Worm (Caenorhabditis elegans): ENCODE measurements around the gene Y22D7AL.1.

Gene Y22D7AL.1

ce11 chrIII:1621330-1621729 lies 31.0 kb upstream of the Y22D7AL.1 start:
- no peak for TF ChIP-seq tbx-11 (GFP tag; IDR thresholded peaks at IDR 0.05)
- TF ChIP-seq ama-1 (optimal IDR thresholded peaks at IDR 0.05): no peak
- TF ChIP-seq hmbx-1 (tag; optimal IDR thresholded peaks at IDR 0.05): no peak
- no peak for TF ChIP-seq ets-7 (tag; optimal IDR thresholded peaks at IDR 0.05)
- no peak for TF ChIP-seq aly-1 (tag; optimal IDR thresholded peaks at IDR 0.05)
- no peak for TF ChIP-seq tra-4 (tag; optimal IDR thresholded peaks at IDR 0.05)
- no peak for TF ChIP-seq ceh-13 (GFP tag; optimal IDR thresholded peaks at IDR 0.05)
- no peak for TF ChIP-seq flt-1 (GFP tag; IDR thresholded peaks at IDR 0.05)
- no peak for TF ChIP-seq scrt-1 (GFP tag; IDR thresholded peaks at IDR 0.05)
- no peak for TF ChIP-seq hnd-1 (tag; optimal IDR thresholded peaks at IDR 0.05)

- TF ChIP-seq ceh-36 (tag; optimal IDR thresholded peaks at IDR 0.05) (no peak), aly-1 (tag; optimal IDR thresholded peaks at IDR 0.05) (no peak)
These were observed 30.0 kb upstream of the Y22D7AL.1 start for ce11 chrIII:1622329-1622728.

ce11 chrIII:1625660-1626275 lies 26.5 kb upstream of the Y22D7AL.1 start:
- TF ChIP-seq ama-1 (optimal IDR thresholded peaks at IDR 0.05) (no peak), hmg-4 (GFP tag; optimal IDR thresholded peaks at IDR 0.05) (no peak), sea-1 (GFP tag; conservative IDR thresholded peaks at IDR 0.05) (no peak), B0310.2 (tag; optimal IDR thresholded peaks at IDR 0.05) (no peak), tbx-37 (GFP tag; conservative IDR thresholded peaks at IDR 0.05) (no peak), flt-1 (GFP tag; IDR thresholded peaks at IDR 0.05) (no peak), tra-4 (tag; optimal IDR thresholded peaks at IDR 0.05) (no peak), hnd-1 (tag; optimal IDR thresholded peaks at IDR 0.05) (no peak), aly-1 (tag; optimal IDR thresholded peaks at IDR 0.05) (no peak), pes-1 (GFP tag; IDR thresholded peaks at IDR 0.05) (no peak)

- TF ChIP-seq tbx-11 (GFP tag; IDR thresholded peaks at IDR 0.05) (no peak), hmbx-1 (tag; optimal IDR thresholded peaks at IDR 0.05) (no peak), scrt-1 (GFP tag; IDR thresholded peaks at IDR 0.05) (no peak), ets-7 (tag; optimal IDR thresholded peaks at IDR 0.05) (no peak), hnd-1 (tag; optimal IDR thresholded peaks at IDR 0.05) (no peak), ama-1 (optimal IDR thresholded peaks at IDR 0.05) (no peak), hmg-4 (GFP tag; optimal IDR thresholded peaks at IDR 0.05) (no peak), tbx-37 (GFP tag; conservative IDR thresholded peaks at IDR 0.05) (no peak)
These were observed 25.8 kb upstream of the Y22D7AL.1 start, which contains the start of gene Y22D7AL.4 for ce11 chrIII:1626524-1626923. Y22D7AL.4 (plus strand) TSS chrIII:1626632.

- TF ChIP-seq hmbx-1 (tag; optimal IDR thresholded peaks at IDR 0.05) (no peak), aly-1 (tag; optimal IDR thresholded peaks at IDR 0.05) (no peak), hnd-1 (tag; optimal IDR thresholded peaks at IDR 0.05) (no peak), pes-1 (GFP tag; IDR thresholded peaks at IDR 0.05) (no peak), tbx-11 (GFP tag; IDR thresholded peaks at IDR 0.05) (no peak), F13C5.2 (tag; optimal IDR thresholded peaks at IDR 0.05) (no peak), B0310.2 (tag; optimal IDR thresholded peaks at IDR 0.05) (no peak), ets-7 (tag; optimal IDR thresholded peaks at IDR 0.05) (no peak), hmg-4 (GFP tag; optimal IDR thresholded peaks at IDR 0.05) (no peak), ceh-36 (tag; optimal IDR thresholded peaks at IDR 0.05) (no peak), ama-1 (optimal IDR thresholded peaks at IDR 0.05) (no peak), flt-1 (GFP tag; IDR thresholded peaks at IDR 0.05) (no peak), scrt-1 (GFP tag; IDR thresholded peaks at IDR 0.05) (no peak), ceh-13 (GFP tag; optimal IDR thresholded peaks at IDR 0.05) (no peak), tbx-37 (GFP tag; conservative IDR thresholded peaks at IDR 0.05) (no peak), sea-1 (GFP tag; conservative IDR thresholded peaks at IDR 0.05) (no peak), tra-4 (tag; optimal IDR thresholded peaks at IDR 0.05) (no peak)
These were observed 18.0 kb upstream of the Y22D7AL.1 start, which contains the start of gene Y22D7AL.11 for ce11 chrIII:1634270-1634669. Y22D7AL.11 (minus strand) TSS chrIII:1634370.

ce11 chrIII:1638345-1638744 lies 13.9 kb upstream of the Y22D7AL.1 start:
- no peak for TF ChIP-seq sea-1 (GFP tag; conservative IDR thresholded peaks at IDR 0.05)
- no peak for TF ChIP-seq ets-7 (tag; optimal IDR thresholded peaks at IDR 0.05)

- TF ChIP-seq sea-1 (GFP tag; conservative IDR thresholded peaks at IDR 0.05): no peak
- TF ChIP-seq hmg-4 (GFP tag; optimal IDR thresholded peaks at IDR 0.05): no peak
- no peak for TF ChIP-seq tbx-11 (GFP tag; IDR thresholded peaks at IDR 0.05)
- TF ChIP-seq tbx-37 (GFP tag; conservative IDR thresholded peaks at IDR 0.05): no peak
- TF ChIP-seq tra-4 (tag; optimal IDR thresholded peaks at IDR 0.05): no peak
- no peak for TF ChIP-seq B0310.2 (tag; optimal IDR thresholded peaks at IDR 0.05)
- no peak for TF ChIP-seq ama-1 (optimal IDR thresholded peaks at IDR 0.05)
- TF ChIP-seq aly-1 (tag; optimal IDR thresholded peaks at IDR 0.05): no peak
These were observed 11.1 kb upstream of the Y22D7AL.1 start, which contains the start of gene Y22D7AL.3 for ce11 chrIII:1641163-1641562. Y22D7AL.3 (plus strand) TSS chrIII:1641463.

- TF ChIP-seq tbx-11 (GFP tag; IDR thresholded peaks at IDR 0.05) (no peak), sea-1 (GFP tag; conservative IDR thresholded peaks at IDR 0.05) (no peak), ama-1 (optimal IDR thresholded peaks at IDR 0.05) (no peak), flt-1 (GFP tag; IDR thresholded peaks at IDR 0.05) (no peak), tra-4 (tag; optimal IDR thresholded peaks at IDR 0.05) (no peak), scrt-1 (GFP tag; IDR thresholded peaks at IDR 0.05) (no peak), hmbx-1 (tag; optimal IDR thresholded peaks at IDR 0.05) (no peak), ets-7 (tag; optimal IDR thresholded peaks at IDR 0.05) (no peak), tbx-37 (GFP tag; conservative IDR thresholded peaks at IDR 0.05) (no peak), hnd-1 (tag; optimal IDR thresholded peaks at IDR 0.05) (no peak)
These were observed 644 bp downstream of the Y22D7AL.1 start for ce11 chrIII:1652925-1653324.

All from whole organism, early embryonic.